Worm (Caenorhabditis elegans) whole organism, midembryonic: ENCODE results near the gene fbxb-116.

Source experiments
- T22C8.4 ChIP-seq: fragments of 200-800 bp; sonication (Bioruptor generic); IDR thresholded peaks from 2 replicates; pipeline ENCODE4 v1.3.6; 2022; ENCODE audit warnings: missing genetic modification characterization, missing compliant biosample characterization
- cog-1 ChIP-seq: sonication (generic microtip); optimal IDR thresholded peaks from 2 replicates; lab custom pipeline; 2016; ENCODE audit warnings: missing genetic modification characterization, missing compliant biosample characterization
- flt-1 ChIP-seq: fragments of 200-800 bp; sonication (Bioruptor generic); IDR thresholded peaks from 2 replicates; pipeline ENCODE4 v1.3.6; 2022; ENCODE audit warnings: missing genetic modification characterization, missing compliant biosample characterization
- klf-2 ChIP-seq: fragments of 200-800 bp; sonication (Bioruptor generic); conservative IDR thresholded peaks from 2 replicates; pipeline ENCODE4 v1.3.6; 2022; ENCODE audit warnings: missing genetic modification reagents, missing genetic modification characterization, missing compliant biosample characterization
- med-1 ChIP-seq: sonication (generic microtip); optimal IDR thresholded peaks from 2 replicates; lab custom pipeline; 2017; ENCODE audit warnings: missing genetic modification characterization, mild to moderate bottlenecking, missing compliant biosample characterization, antibody characterized with exemption, missing genetic modification reagents; ENCODE audit not compliant: insufficient read depth
- ref-1 ChIP-seq: fragments of 200-800 bp; sonication (Bioruptor generic); conservative IDR thresholded peaks from 2 replicates; pipeline ENCODE4 v1.3.6; 2022; ENCODE audit warnings: missing genetic modification reagents, missing genetic modification characterization, missing compliant biosample characterization
- tab-1 ChIP-seq: fragments of 200-800 bp; sonication (Bioruptor generic); IDR thresholded peaks from 2 replicates; pipeline ENCODE4 v1.3.6; 2022; ENCODE audit warnings: missing genetic modification characterization, missing compliant biosample characterization
- ztf-23 ChIP-seq: fragments of 200-800 bp; sonication (Bioruptor generic); IDR thresholded peaks from 2 replicates; pipeline ENCODE4 v1.3.6; 2022; ENCODE audit warnings: missing genetic modification reagents, missing genetic modification characterization, missing compliant biosample characterization
- ztf-29 ChIP-seq: fragments of 200-800 bp; sonication (Bioruptor generic); IDR thresholded peaks from 2 replicates; pipeline ENCODE4 v1.3.6; 2022; ENCODE audit warnings: missing genetic modification reagents, missing genetic modification characterization, missing compliant biosample characterization

ce11 chrV:19240129-19240528 is 6.6 kb downstream of the fbxb-116 start, which contains the start of the genes fbxb-115 and fbxb-1:
- TF ChIP-seq klf-2 (GFP tag; lab: Robert Waterston, UW) = no peak
- TF ChIP-seq flt-1 (GFP tag; lab: Robert Waterston, UW) = no peak
- no peak for TF ChIP-seq cog-1
- no peak for TF ChIP-seq med-1 (GFP tag; lab: Kevin White, UChicago)
- TF ChIP-seq ztf-23 (GFP tag; lab: Robert Waterston, UW) = no peak
- TF ChIP-seq tab-1 (GFP tag; lab: Robert Waterston, UW) = no peak
- no peak for TF ChIP-seq ztf-29 (GFP tag; lab: Robert Waterston, UW)
- TF ChIP-seq ref-1 (GFP tag; lab: Robert Waterston, UW) = no peak
- no peak for TF ChIP-seq T22C8.4 (GFP tag; lab: Robert Waterston, UW)
